Fruit fly (Drosophila melanogaster): ENCODE data around the gene Rpn7.

Rpn7 gene

DNA sequence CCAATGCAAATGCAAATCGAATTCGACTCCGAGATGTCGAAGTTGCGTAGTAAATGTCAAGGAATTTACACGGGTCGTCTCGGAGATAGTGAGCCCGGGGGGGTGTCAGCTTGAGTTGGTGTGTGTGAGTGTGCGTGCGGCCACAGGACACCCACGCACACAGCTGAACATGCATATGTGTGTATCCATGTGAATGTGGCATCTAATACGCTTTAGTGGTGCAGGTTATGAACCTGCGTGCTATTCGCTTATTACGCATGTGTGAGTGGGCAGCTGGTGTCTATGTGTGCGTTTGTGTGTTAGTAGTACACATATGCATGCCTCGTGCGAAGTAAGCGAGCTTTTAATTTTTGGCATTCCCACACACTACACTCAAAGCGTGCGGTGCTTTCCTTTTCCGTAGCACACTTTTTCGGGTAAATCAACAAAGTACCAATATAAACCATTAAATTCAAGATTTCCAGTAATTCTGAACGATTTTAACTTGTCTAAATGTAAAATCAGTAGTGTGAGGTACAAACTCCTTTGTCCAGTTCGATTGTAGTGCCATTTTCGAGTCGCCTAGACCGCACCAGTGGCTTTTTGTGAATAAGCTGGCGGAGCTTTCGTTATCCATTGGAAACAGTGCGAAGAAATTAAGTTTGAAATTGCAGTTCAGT lies 7.1 kb upstream of the Rpn7 start (continued):
- TF ChIP-seq exex (tag; optimal IDR thresholded peaks at IDR 0.05) (peak; percentile 65), odd (GFP tag; optimal IDR thresholded peaks at IDR 0.05) (peak; percentile 75), al (GFP tag; IDR thresholded peaks at IDR 0.05) (peak; percentile 76), lmd (GFP tag; IDR thresholded peaks at IDR 0.05) (peak; percentile 86), HmgD (GFP tag; optimal IDR thresholded peaks at IDR 0.05) (peak; percentile 42), ERR (GFP tag; optimal IDR thresholded peaks at IDR 0.05) (peak; percentile 73), dm (GFP tag; optimal IDR thresholded peaks at IDR 0.05) (peak; percentile 67), CG14965 (GFP tag; optimal IDR thresholded peaks at IDR 0.05; ENCODE audit: borderline replicate concordance) (peak; percentile 25), zf30C (GFP tag; optimal IDR thresholded peaks at IDR 0.05) (no peak), lola (GFP tag; optimal IDR thresholded peaks at IDR 0.05) (no peak), chinmo (GFP tag; IDR thresholded peaks at IDR 0.05; ENCODE audit: partially characterized antibody) (peak; percentile 64; the same call in 1 of the 4 replicates), CG14014 (GFP tag; IDR thresholded peaks at IDR 0.05) (peak; percentile 90), CG18764 (GFP tag; optimal IDR thresholded peaks at IDR 0.05) (peak; percentile 78), pum (GFP tag; optimal IDR thresholded peaks at IDR 0.05) (peak; percentile 87), tap (tag; optimal IDR thresholded peaks at IDR 0.05) (peak; percentile 75), CG11456 (GFP tag; IDR thresholded peaks at IDR 0.05) (peak; percentile 86), bab2 (GFP tag; optimal IDR thresholded peaks at IDR 0.05) (peak; percentile 87), Spps (tag; optimal IDR thresholded peaks at IDR 0.05) (peak; percentile 11), jumu (GFP tag; optimal IDR thresholded peaks at IDR 0.05) (peak; percentile 89), C15 (GFP tag; IDR thresholded peaks at IDR 0.05) (0 out of 3 replicates have a peak, but pooled peaks have one; percentile 29), CG17361 (GFP tag; IDR thresholded peaks at IDR 0.05) (no peak; the same call in 2 of the 3 replicates), CG34376 (GFP tag; optimal IDR thresholded peaks at IDR 0.05) (peak; percentile 90), Trl (optimal IDR thresholded peaks at IDR 0.05) (no peak), Trl (GFP tag; optimal IDR thresholded peaks at IDR 0.05) (peak; percentile 91), CG4282 (GFP tag; optimal IDR thresholded peaks at IDR 0.05) (peak; percentile 62), CG6689 (GFP tag; IDR thresholded peaks at IDR 0.05) (peak; percentile 87), CG4328 (GFP tag; optimal IDR thresholded peaks at IDR 0.05) (peak; percentile 65), eve (GFP tag; optimal IDR thresholded peaks at IDR 0.05) (no peak), tin (GFP tag; optimal IDR thresholded peaks at IDR 0.05) (peak; percentile 83), Camta (GFP tag; optimal IDR thresholded peaks at IDR 0.05) (peak; percentile 76), chn (GFP tag; optimal IDR thresholded peaks at IDR 0.05) (peak; percentile 67), crc (GFP tag; optimal IDR thresholded peaks at IDR 0.05) (peak; percentile 83), ems (GFP tag; optimal IDR thresholded peaks at IDR 0.05) (peak; percentile 79), CG7745 (tag; optimal IDR thresholded peaks at IDR 0.05) (no peak), CG3065 (GFP tag; optimal IDR thresholded peaks at IDR 0.05) (no peak), Hand (GFP tag; optimal IDR thresholded peaks at IDR 0.05) (peak; percentile 92), Dip2 (GFP tag; IDR thresholded peaks at IDR 0.05) (no peak), HLH4C (GFP tag; IDR thresholded peaks at IDR 0.05; ENCODE audit: partially characterized antibody) (no peak), lilli (GFP tag; optimal IDR thresholded peaks at IDR 0.05) (peak; percentile 89), Chrac-16 (GFP tag; optimal IDR thresholded peaks at IDR 0.05) (peak; percentile 81), pho (GFP tag; optimal IDR thresholded peaks at IDR 0.05) (peak; percentile 85), Ets65A (GFP tag) (peak; percentile 97), ci (GFP tag; IDR thresholded peaks at IDR 0.05) (peak; percentile 87), CG16779 (GFP tag; IDR thresholded peaks at IDR 0.05) (peak; percentile 76; the same call in 1 of the 2 replicates), CG7786 (GFP tag; optimal IDR thresholded peaks at IDR 0.05) (peak; percentile 87), CG5245 (GFP tag; optimal IDR thresholded peaks at IDR 0.05) (peak; percentile 71), CG6254 (GFP tag; optimal IDR thresholded peaks at IDR 0.05) (peak; percentile 42), CG7372 (GFP tag; IDR thresholded peaks at IDR 0.05) (peak; percentile 78), dimm (GFP tag; IDR thresholded peaks at IDR 0.05) (peak; percentile 74), br (optimal IDR thresholded peaks at IDR 0.05) (no peak), unpg (GFP tag; optimal IDR thresholded peaks at IDR 0.05) (peak; percentile 87), kay (GFP tag; optimal IDR thresholded peaks at IDR 0.05) (peak; percentile 79)
